Worm (Caenorhabditis elegans) whole organism, L4/young adult: ENCODE measurements around the gene dpf-1.

Experiments used
- W03F9.2 ChIP-seq: fragments of 150-350 bp; optimal IDR thresholded peaks from 2 replicates; lab custom pipeline; 2014; ENCODE audit warnings: missing biosample characterization, missing genetic modification characterization
- dao-5 ChIP-seq: sonication (generic microtip); optimal IDR thresholded peaks from 2 replicates; lab custom pipeline; 2016; ENCODE audit warnings: missing genotype, missing genetic modification characterization, moderate library complexity, missing compliant biosample characterization
- him-1 ChIP-seq: sonication (generic microtip); optimal IDR thresholded peaks from 2 replicates; lab custom pipeline; 2016; ENCODE audit warnings: missing genotype, missing genetic modification reagents, missing genetic modification characterization, missing compliant biosample characterization

The dpf-1 gene

ce11 chrV:15519845-15520244, 48.7 kb downstream of the dpf-1 start:
- TF ChIP-seq him-1 (tag; lab: Kevin White, UChicago) (no peak), dao-5 (tag; lab: Kevin White, UChicago) (no peak), W03F9.2 (no peak)

ce11 chrV:15520398-15520797, 49.3 kb downstream of the dpf-1 start:
- TF ChIP-seq dao-5 (tag; lab: Kevin White, UChicago), result no peak
- TF ChIP-seq W03F9.2, result no peak
- no peak for TF ChIP-seq him-1 (tag; lab: Kevin White, UChicago)

- TF ChIP-seq W03F9.2 (no peak), dao-5 (tag; lab: Kevin White, UChicago) (no peak), him-1 (tag; lab: Kevin White, UChicago) (no peak)
These were observed 50.8 kb downstream of the dpf-1 start, which contains the start of gene lgc-31 for ce11 chrV:15521920-15522319. Gene lgc-31, minus strand, starts transcription at chrV:15522020.
